Fruit fly (Drosophila melanogaster): ENCODE data around the gene Spg7.

The Spg7 gene

DNA sequence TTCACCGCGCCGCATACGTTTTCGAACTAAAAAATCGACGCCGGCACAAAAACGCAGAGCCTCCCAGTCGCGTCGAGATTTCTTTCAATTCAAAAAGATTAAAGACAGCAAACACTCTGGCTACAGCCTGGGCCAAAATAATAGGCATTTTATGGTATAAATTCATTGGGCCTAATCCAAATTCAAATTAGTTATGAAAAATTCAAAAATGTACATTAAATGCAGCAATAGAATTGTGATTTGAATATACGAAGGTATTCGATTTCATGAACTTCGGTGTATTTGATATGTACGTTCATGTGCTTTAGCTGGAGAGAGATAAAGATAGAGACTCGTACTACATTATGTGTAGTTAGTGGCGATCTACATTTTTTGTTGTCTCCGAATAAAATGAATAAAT, 46.0 kb upstream of the Spg7 start, which contains the start of gene Syx4 (continued):
- TF ChIP-seq CG5245 (GFP tag; optimal IDR thresholded peaks at IDR 0.05) (peak; percentile 79), sisA (GFP tag; IDR thresholded peaks at IDR 0.05) (peak; percentile 76), ind (GFP tag; optimal IDR thresholded peaks at IDR 0.05) (peak; percentile 91), Scr (GFP tag; IDR thresholded peaks at IDR 0.05; ENCODE audit: partially characterized antibody) (no peak), Bteb2 (GFP tag; optimal IDR thresholded peaks at IDR 0.05) (peak; percentile 87), h (optimal IDR thresholded peaks at IDR 0.05) (no peak), nom (GFP tag; optimal IDR thresholded peaks at IDR 0.05) (peak; percentile 68), ranshi (GFP tag; IDR thresholded peaks at IDR 0.05) (peak; percentile 90), yki (optimal IDR thresholded peaks at IDR 0.05) (no peak), stc (GFP tag; IDR thresholded peaks at IDR 0.05) (peak; percentile 89), crp (GFP tag; optimal IDR thresholded peaks at IDR 0.05) (peak in 1 of 2 experiments; percentile 27), lilli (GFP tag; optimal IDR thresholded peaks at IDR 0.05) (peak; percentile 93), pros (GFP tag; optimal IDR thresholded peaks at IDR 0.05) (no peak), gsb-n (tag; optimal IDR thresholded peaks at IDR 0.05) (peak; percentile 79), pb (GFP tag; optimal IDR thresholded peaks at IDR 0.05) (peak; percentile 81), abd-A (tag; optimal IDR thresholded peaks at IDR 0.05) (no peak), CG18599 (GFP tag; optimal IDR thresholded peaks at IDR 0.05) (peak; percentile 97), seq (GFP tag; IDR thresholded peaks at IDR 0.05) (peak; percentile 90), CG33213 (GFP tag; optimal IDR thresholded peaks at IDR 0.05) (peak; percentile 84), CG4707 (GFP tag; optimal IDR thresholded peaks at IDR 0.05) (peak; percentile 61), CG12299 (tag; optimal IDR thresholded peaks at IDR 0.05) (peak; percentile 74), Ets65A (GFP tag) (peak; percentile 96), CG17912 (GFP tag; optimal IDR thresholded peaks at IDR 0.05) (no peak), CG11247 (GFP tag; IDR thresholded peaks at IDR 0.05) (peak; percentile 91), chif (GFP tag; optimal IDR thresholded peaks at IDR 0.05) (peak; percentile 78 to 83), CG7839 (tag; optimal IDR thresholded peaks at IDR 0.05) (peak; percentile 95), CG4282 (GFP tag; optimal IDR thresholded peaks at IDR 0.05) (peak; percentile 70), Hsf (GFP tag; optimal IDR thresholded peaks at IDR 0.05) (peak; percentile 87), Ets97D (GFP tag; optimal IDR thresholded peaks at IDR 0.05) (peak; percentile 63), bbx (GFP tag; IDR thresholded peaks at IDR 0.05; ENCODE audit: partially characterized antibody) (no peak), CG1647 (GFP tag; optimal IDR thresholded peaks at IDR 0.05) (peak; percentile 87), CTCF (GFP tag; optimal IDR thresholded peaks at IDR 0.05) (peak; percentile 49), cato (GFP tag; optimal IDR thresholded peaks at IDR 0.05; ENCODE audit: borderline replicate concordance) (peak; percentile 25), CG3065 (GFP tag; optimal IDR thresholded peaks at IDR 0.05) (peak; percentile 46), Med (GFP tag) (peak; percentile 99), fd64A (GFP tag; optimal IDR thresholded peaks at IDR 0.05) (peak; percentile 49), slou (GFP tag; optimal IDR thresholded peaks at IDR 0.05) (no peak), ssp (GFP tag; IDR thresholded peaks at IDR 0.05) (peak; percentile 68), phol (tag; optimal IDR thresholded peaks at IDR 0.05) (peak; percentile 84), CG7963 (GFP tag; IDR thresholded peaks at IDR 0.05; ENCODE audit: partially characterized antibody) (no peak), Optix (GFP tag; IDR thresholded peaks at IDR 0.05) (peak; percentile 78), lmd (GFP tag; IDR thresholded peaks at IDR 0.05) (peak; percentile 87), Hr3 (GFP tag; optimal IDR thresholded peaks at IDR 0.05) (peak; percentile 79), CG13775 (GFP tag; optimal IDR thresholded peaks at IDR 0.05) (peak; percentile 79), Xbp1 (GFP tag; optimal IDR thresholded peaks at IDR 0.05) (peak; percentile 89), Eip74EF (GFP tag; optimal IDR thresholded peaks at IDR 0.05) (peak in 1 of 2 experiments; percentile 85), CG6813 (GFP tag; optimal IDR thresholded peaks at IDR 0.05) (peak; percentile 86), Dip2 (GFP tag; IDR thresholded peaks at IDR 0.05) (no peak), CG6272 (GFP tag; IDR thresholded peaks at IDR 0.05) (peak; percentile 76), CG1792 (GFP tag; optimal IDR thresholded peaks at IDR 0.05) (peak; percentile 77), CG9797 (GFP tag; optimal IDR thresholded peaks at IDR 0.05) (no peak), CkIIα-i1 (GFP tag; IDR thresholded peaks at IDR 0.05) (peak; percentile 43; the same call in 1 of the 2 replicates)

Data from whole organism, embryonic.